Fruit fly (Drosophila melanogaster) S2 (cell line): ENCODE measurements around the gene CG7382.

ENCODE experiments used
- CG8478 ChIP-seq: fragments of >200 bp; optimal IDR thresholded peaks from 2 replicates; lab custom pipeline; 2018
- CTCF ChIP-seq, 2 experiments: fragments of >200 bp; optimal IDR thresholded peaks; 2 replicates each; lab custom pipeline; 2018

DNA sequence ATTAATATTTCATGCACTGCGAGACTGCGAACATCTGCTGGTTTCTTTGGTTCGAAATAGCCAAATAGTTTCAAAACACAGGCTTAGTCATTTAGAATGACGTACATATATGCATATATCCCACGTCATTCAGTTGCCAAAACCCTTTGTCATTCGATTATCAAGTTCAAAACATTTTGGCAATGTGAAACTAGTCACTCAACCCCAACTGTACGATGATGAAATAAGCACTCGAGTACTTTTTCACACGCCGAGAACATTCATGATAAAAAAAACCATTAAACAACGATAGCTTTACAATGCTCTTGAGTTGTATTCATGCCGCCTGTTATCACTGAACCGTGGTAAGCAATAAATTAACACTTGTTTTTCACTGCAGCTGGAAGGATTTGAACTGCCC is 1.1 kb upstream of the CG7382 start:
- no peak for TF ChIP-seq CTCF (optimal IDR thresholded peaks at IDR 0.05; lab: Kevin White, UChicago)
- no peak for TF ChIP-seq CG8478
